Fruit fly (Drosophila melanogaster) whole organism, wandering third instar larva: ENCODE data around the gene CG9240.

Experiments used
- CG9705 ChIP-seq: fragments of 200-800 bp; sonication (Bioruptor generic); optimal IDR thresholded peaks from 2 replicates; lab custom pipeline; 2018; ENCODE audit warnings: missing biosample characterization, mild to moderate bottlenecking, missing genetic modification characterization
- CrebA ChIP-seq: fragments of 200-800 bp; sonication (Bioruptor generic); optimal IDR thresholded peaks from 2 replicates; lab custom pipeline; 2016; ENCODE audit warnings: missing biosample characterization, mild to moderate bottlenecking, missing genetic modification characterization, borderline replicate concordance
- Dfd ChIP-seq: fragments of >200 bp; optimal IDR thresholded peaks from 2 replicates; lab custom pipeline; 2017; ENCODE audit warnings: missing biosample characterization, missing genetic modification characterization
- Dif ChIP-seq: fragments of 200-275, 200-300 bp; sonication (Bioruptor generic); optimal IDR thresholded peaks from 2 replicates; lab custom pipeline; 2018; ENCODE audit warnings: missing biosample characterization, missing genetic modification characterization; ENCODE audit not compliant: partially characterized antibody
- GATAd ChIP-seq: sonication (Bioruptor generic); optimal IDR thresholded peaks from 2 replicates; lab custom pipeline; 2016; ENCODE audit warnings: missing biosample characterization, missing genetic modification characterization
- Hr83 ChIP-seq: fragments of 200-300 bp; sonication (Bioruptor generic); optimal IDR thresholded peaks from 2 replicates; lab custom pipeline; 2016; ENCODE audit warnings: missing biosample characterization, mild to moderate bottlenecking, missing genetic modification characterization, moderate library complexity; ENCODE audit not compliant: poor library complexity, severe bottlenecking
- Jra ChIP-seq: sonication (Bioruptor generic); optimal IDR thresholded peaks from 2 replicates; lab custom pipeline; 2016; ENCODE audit warnings: missing biosample characterization, missing genetic modification characterization
- Myc ChIP-seq: fragments of >200 bp; optimal IDR thresholded peaks from 2 replicates; lab custom pipeline; 2017
- br ChIP-seq: fragments of 200-800 bp; sonication (Bioruptor generic); optimal IDR thresholded peaks from 2 replicates; lab custom pipeline; 2016; ENCODE audit warnings: missing biosample characterization, missing genetic modification characterization
- dl ChIP-seq, 2 experiments: fragments of 175-275, 200-275 bp in 1 of 2; fragments of 200-275 bp in 1 of 2; sonication (Bioruptor generic); optimal IDR thresholded peaks; lab custom pipeline; 2018; ENCODE audit warnings: mild to moderate bottlenecking in 2 of 2, missing biosample characterization in 2 of 2, missing genetic modification characterization in 2 of 2, moderate library complexity in 2 of 2; ENCODE audit not compliant: partially characterized antibody in 2 of 2, insufficient read depth in 1 of 2
- h ChIP-seq: fragments of 200-800 bp; sonication (Bioruptor generic); optimal IDR thresholded peaks from 3 replicates; lab custom pipeline; 2016; ENCODE audit warnings: missing biosample characterization, mild to moderate bottlenecking, missing genetic modification characterization
- woc ChIP-seq: sonication (Bioruptor generic); optimal IDR thresholded peaks from 2 replicates; lab custom pipeline; 2016; ENCODE audit warnings: missing biosample characterization, mild to moderate bottlenecking, missing genetic modification characterization

dm6 chrX:15737110-15737509 is 36.1 kb upstream of the CG9240 start, which contains the start of gene Arp6:
- TF ChIP-seq dl (GFP tag; optimal IDR thresholded peaks at IDR 0.05; lab: Kevin White, UChicago; ENCODE audit: insufficient read depth in 1 of 2, partially characterized antibody in 2 of 2) = no peak
- TF ChIP-seq CrebA = no peak
- TF ChIP-seq br (GFP tag; lab: Kevin White, UChicago) = no peak
- no peak for TF ChIP-seq CG9705 (GFP tag; lab: Kevin White, UChicago)
- TF ChIP-seq Jra = no peak
- no peak for TF ChIP-seq Dif (GFP tag; lab: Kevin White, UChicago)
- TF ChIP-seq GATAd (GFP tag; lab: Kevin White, UChicago) = no peak
- no peak for TF ChIP-seq h (GFP tag; lab: Kevin White, UChicago)
- TF ChIP-seq Hr83 = no peak
- TF ChIP-seq woc = peak; percentile 37
- peak; percentile 81 for TF ChIP-seq Myc (lab: Kevin White, UChicago)
- no peak for TF ChIP-seq Dfd (GFP tag; lab: Kevin White, UChicago)
